Worm (Caenorhabditis elegans): Measurements from ENCODE around the gene nhr-166.

Gene nhr-166

DNA sequence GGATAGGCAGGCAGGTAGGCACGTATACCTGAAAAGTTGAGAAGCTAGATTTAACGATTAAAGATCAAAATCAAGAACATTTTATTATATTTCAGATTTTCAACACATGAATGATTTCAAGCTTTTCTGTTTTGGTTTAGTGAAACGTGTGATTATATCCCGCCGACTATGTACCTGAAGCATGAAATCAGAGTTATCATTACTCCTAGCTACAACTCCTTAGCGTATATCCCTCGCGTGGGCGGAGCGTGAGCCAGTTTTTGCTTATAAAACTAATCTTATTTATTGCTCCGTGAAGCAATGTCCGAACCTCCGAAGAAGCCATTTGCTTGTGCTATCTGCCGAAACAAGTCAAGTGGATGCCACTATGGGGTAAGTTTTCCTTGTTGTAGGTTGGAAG lies at the start of gene nhr-166:
TSS of gene nhr-166 (plus strand) at position 301 of the 400 bp plus-strand sequence.
- TF ChIP-seq him-1 (tag; optimal IDR thresholded peaks at IDR 0.05) (no peak), dao-5 (tag; optimal IDR thresholded peaks at IDR 0.05) (no peak), W03F9.2 (tag; optimal IDR thresholded peaks at IDR 0.05) (no peak)

DNA sequence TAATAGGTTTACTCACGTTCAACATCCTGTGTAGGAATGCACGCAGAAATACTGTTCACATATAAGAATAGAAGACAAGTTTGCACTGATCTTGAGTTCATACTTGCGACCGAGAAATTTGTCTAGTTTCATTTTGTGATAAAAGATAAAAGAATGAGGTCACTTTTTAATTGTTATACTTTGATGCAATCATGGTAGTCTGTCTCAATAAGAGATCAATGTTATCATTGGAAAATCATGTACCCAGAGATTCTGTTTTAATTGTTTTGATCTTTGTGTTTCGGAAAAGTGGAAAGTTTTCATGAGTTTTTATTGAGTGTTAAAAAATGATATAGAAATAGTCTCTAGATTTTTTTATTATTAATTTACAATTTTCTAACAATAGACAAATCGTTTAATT lies 47.7 kb upstream of the nhr-166 start, which contains the start of gene F54D10.9:
TSS of gene F54D10.9 (minus strand) at position 101 of the 400 bp plus-strand sequence.
- TF ChIP-seq W03F9.2 (tag; optimal IDR thresholded peaks at IDR 0.05): no peak
- no peak for TF ChIP-seq dao-5 (tag; optimal IDR thresholded peaks at IDR 0.05)
- TF ChIP-seq him-1 (tag; optimal IDR thresholded peaks at IDR 0.05): no peak

DNA sequence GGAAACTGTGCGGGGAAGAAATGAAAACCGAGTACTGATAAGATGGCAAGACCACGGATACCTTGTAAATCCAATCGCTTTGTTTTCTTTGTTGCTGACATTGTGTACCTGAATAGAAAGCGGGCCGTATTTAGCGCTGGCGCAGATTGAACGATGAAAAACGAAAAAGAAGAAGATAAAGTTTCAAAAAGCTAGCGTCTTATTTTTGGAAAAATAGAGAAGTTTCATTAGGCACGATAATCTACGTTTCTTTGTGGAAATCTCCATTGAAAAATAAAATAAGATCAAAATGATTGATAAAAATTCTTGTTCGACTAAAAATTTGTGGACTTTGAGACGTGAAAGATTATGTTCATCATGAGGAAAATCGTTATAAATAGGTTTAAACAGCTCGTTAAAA lies 44.1 kb upstream of the nhr-166 start, which contains the start of gene oac-4:
TSS of gene oac-4 (minus strand) at position 101 of the 400 bp plus-strand sequence.
- no peak for TF ChIP-seq dao-5 (tag; optimal IDR thresholded peaks at IDR 0.05)
- TF ChIP-seq W03F9.2 (tag; optimal IDR thresholded peaks at IDR 0.05): no peak
- TF ChIP-seq him-1 (tag; optimal IDR thresholded peaks at IDR 0.05): no peak

DNA sequence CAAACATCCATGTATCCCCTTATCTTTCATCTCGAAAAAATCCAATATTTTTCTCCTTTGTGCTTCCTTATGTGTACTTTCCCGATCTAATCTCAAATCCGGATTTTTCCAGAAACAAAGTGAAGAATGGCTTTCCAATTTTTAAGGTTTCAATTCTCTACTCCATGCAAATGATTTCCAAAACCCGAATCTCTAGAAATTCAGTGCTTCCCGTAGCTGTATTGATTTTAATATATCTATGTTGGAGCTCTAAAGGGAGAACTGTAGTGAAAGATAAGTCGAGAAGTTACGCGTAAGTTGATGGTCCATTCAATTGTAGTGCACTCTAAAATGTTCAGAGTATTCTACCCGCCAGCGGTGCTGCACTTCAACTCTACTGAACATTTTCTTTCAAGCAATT lies 40.5 kb upstream of the nhr-166 start, which contains the start of gene C17A2.4:
TSS of gene C17A2.4 (plus strand) at position 301 of the 400 bp plus-strand sequence.
- TF ChIP-seq dao-5 (tag; optimal IDR thresholded peaks at IDR 0.05) (no peak), W03F9.2 (tag; optimal IDR thresholded peaks at IDR 0.05) (no peak), him-1 (tag; optimal IDR thresholded peaks at IDR 0.05) (no peak)

DNA sequence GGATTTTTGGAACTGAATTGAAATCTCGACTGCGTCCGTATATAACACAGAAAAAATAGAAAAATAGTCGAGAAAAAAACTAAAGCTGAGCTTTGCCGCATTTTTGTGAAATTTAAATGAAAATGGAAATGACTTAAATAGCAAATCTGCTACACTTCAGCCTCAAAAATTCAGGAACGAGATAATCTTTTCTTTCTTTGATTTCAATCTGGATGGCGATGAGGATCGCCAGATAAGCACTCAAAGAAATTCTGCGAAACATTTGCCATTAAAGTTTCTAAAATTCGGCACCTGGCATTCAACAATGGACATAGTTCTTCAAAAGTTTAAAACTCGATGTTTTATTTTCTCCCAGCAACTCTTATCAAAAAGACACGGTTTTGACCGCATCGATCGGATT lies 36.7 kb upstream of the nhr-166 start, which contains the start of the genes C17A2.7 and C17A2.3:
TSS of gene C17A2.7 (minus strand) at position 101 of the 400 bp plus-strand sequence.
TSS of gene C17A2.3 (plus strand) at position 305 of the 400 bp plus-strand sequence.
- no peak for TF ChIP-seq W03F9.2 (tag; optimal IDR thresholded peaks at IDR 0.05)
- TF ChIP-seq him-1 (tag; optimal IDR thresholded peaks at IDR 0.05): no peak
- no peak for TF ChIP-seq dao-5 (tag; optimal IDR thresholded peaks at IDR 0.05)

DNA sequence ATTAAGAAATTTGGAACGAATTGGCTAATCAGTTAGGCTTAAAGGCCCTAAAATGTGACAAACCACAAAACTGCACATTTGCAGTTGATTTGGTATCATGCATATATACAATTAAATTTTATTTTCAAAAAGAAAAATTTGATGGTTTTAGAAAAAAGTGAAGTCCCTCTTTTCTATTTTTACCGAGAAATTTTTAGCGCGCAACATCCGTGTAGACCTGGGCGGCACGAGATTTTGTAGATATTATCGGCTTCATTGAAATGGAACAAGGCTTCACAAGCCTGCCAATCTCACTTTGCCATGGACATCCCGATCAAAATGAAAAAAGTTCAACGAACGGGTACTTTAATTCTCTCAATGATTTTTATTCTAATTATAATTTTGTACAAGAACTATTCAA lies 34.0 kb upstream of the nhr-166 start, which contains the start of gene C17A2.2:
TSS of gene C17A2.2 (plus strand) at position 301 of the 400 bp plus-strand sequence.
- TF ChIP-seq W03F9.2 (tag; optimal IDR thresholded peaks at IDR 0.05): no peak
- no peak for TF ChIP-seq him-1 (tag; optimal IDR thresholded peaks at IDR 0.05)
- no peak for TF ChIP-seq dao-5 (tag; optimal IDR thresholded peaks at IDR 0.05)

DNA sequence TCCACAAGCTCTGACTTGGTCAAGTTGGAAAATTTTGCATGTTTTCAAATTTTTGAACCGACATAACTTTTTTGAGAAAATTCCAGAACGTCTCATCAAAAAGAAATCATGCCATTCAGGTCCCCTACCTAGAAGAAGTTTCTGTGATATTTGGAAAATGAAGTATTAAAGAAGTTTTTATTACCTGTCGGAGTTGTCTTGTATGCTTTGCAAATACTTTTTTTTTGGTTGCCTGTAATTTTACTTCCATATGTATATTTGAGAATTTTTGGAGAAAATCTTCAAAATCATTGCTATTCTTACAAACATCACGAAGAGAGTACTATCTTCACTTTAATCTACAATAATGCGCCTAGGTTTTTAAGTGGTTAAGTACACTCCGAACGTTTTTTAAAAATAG lies 29.4 kb upstream of the nhr-166 start, which contains the start of gene nhr-72:
TSS of gene nhr-72 (minus strand) at position 101 of the 400 bp plus-strand sequence.
- no peak for TF ChIP-seq him-1 (tag; optimal IDR thresholded peaks at IDR 0.05)

DNA sequence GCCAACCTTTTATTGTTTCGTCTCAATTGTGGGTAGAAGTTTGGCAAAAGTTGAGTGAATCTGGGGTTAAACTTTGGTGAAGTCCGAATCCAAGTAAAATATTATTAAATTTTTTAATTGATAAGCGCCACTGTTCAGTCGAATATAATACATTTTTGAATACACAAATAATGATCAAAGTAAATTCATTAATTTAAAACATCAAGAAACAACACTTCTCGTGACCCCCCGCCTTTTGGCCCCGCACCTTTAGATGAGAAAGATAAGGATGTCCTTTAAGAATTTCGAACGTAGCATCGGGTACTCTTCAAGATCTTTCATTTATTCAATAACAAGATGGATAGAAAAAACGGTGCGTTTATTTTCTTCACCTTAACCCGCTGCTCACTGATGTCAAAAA lies 27.4 kb upstream of the nhr-166 start, which contains the start of gene nhr-257:
TSS of gene nhr-257 (plus strand) at position 301 of the 400 bp plus-strand sequence.
- no peak for TF ChIP-seq him-1 (tag; optimal IDR thresholded peaks at IDR 0.05)
- no peak for TF ChIP-seq dao-5 (tag; optimal IDR thresholded peaks at IDR 0.05)
- TF ChIP-seq W03F9.2 (tag; optimal IDR thresholded peaks at IDR 0.05): no peak

DNA sequence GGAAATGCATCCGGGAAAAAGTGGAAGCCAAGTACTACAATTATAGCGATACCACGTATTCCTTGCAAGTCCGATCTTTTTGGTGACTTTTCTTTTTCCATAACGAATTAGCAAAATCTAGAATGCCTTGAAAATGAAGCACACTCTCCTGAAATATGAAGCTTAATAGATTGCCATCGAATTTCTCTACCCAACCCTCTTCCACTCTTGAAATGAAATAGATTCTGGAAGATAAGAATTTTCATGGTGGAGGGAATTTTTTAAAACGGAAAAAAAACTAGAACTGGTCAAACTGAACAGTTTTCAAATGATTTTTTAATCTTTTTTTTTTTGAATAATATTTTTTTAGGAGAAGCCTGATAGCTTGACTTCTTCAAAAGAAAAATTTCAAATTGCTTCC lies 19.2 kb upstream of the nhr-166 start, which contains the start of gene oac-11:
TSS of gene oac-11 (minus strand) at position 101 of the 400 bp plus-strand sequence.
- TF ChIP-seq dao-5 (tag; optimal IDR thresholded peaks at IDR 0.05): no peak
- TF ChIP-seq W03F9.2 (tag; optimal IDR thresholded peaks at IDR 0.05): no peak
- no peak for TF ChIP-seq him-1 (tag; optimal IDR thresholded peaks at IDR 0.05)

DNA sequence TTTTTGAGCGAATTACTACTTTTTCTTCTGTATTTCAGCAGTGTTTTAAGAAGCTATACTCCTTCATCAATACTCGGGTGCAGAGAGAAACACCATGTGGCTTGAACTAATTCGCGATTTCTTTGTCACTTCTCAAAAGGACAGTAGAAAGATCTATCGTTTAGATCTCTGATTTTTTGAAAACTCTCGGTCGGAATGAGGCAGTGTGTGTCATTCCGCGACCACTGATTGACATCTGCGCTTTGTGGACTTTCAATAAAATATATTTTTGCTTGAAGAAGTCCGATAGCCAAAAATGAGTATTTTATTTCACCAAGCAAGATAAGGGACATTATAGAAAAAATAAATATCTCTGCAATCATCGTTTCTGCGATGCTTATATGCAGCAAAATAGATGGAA lies 18.0 kb upstream of the nhr-166 start:
- TF ChIP-seq dao-5 (tag; optimal IDR thresholded peaks at IDR 0.05) (no peak), W03F9.2 (tag; optimal IDR thresholded peaks at IDR 0.05) (no peak), him-1 (tag; optimal IDR thresholded peaks at IDR 0.05) (no peak)

DNA sequence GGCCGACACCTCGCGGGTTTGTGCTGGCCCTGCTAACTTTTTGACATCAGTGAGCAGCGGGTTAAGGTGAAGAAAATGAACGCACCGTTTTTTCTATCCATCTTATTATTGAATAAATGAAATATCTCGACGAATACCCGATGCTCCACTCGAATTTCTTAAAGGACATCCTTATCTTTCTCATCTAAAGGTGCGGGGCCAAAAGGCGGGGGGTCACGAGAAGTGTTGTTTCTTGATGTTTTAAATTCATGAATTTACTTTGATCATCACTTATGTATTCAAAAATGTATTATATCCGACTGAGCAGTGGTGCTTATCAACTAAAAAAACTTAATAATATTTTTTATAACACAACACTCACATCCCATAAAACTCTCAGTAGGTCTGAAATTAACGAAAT lies 15.4 kb upstream of the nhr-166 start, which contains the start of gene nhr-261:
TSS of gene nhr-261 (minus strand) at position 101 of the 400 bp plus-strand sequence.
- TF ChIP-seq W03F9.2 (tag; optimal IDR thresholded peaks at IDR 0.05) (no peak), dao-5 (tag; optimal IDR thresholded peaks at IDR 0.05) (no peak), him-1 (tag; optimal IDR thresholded peaks at IDR 0.05) (no peak)

DNA sequence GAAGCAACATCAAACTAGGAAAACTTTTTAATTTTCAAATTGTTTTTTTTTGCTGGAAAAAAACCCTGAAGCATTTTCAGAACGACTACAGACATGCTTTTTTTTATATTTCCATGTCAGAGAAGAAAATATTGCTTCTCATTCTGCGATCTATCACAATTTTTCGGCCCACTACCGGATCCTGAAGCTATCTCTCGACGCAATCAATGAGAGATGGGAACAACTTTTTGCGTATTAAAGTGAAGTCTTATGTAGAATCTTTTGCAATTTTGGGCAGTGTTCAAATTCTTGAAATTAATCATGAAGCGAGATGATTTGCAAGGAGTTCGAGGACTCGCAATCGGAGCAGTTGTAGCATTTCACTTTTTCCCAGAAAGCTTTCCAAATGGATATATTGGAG lies 10.4 kb upstream of the nhr-166 start, which contains the start of gene oac-10:
TSS of gene oac-10 (plus strand) at position 301 of the 400 bp plus-strand sequence.
- TF ChIP-seq dao-5 (tag; optimal IDR thresholded peaks at IDR 0.05) (no peak), him-1 (tag; optimal IDR thresholded peaks at IDR 0.05) (no peak), W03F9.2 (tag; optimal IDR thresholded peaks at IDR 0.05) (no peak)

DNA sequence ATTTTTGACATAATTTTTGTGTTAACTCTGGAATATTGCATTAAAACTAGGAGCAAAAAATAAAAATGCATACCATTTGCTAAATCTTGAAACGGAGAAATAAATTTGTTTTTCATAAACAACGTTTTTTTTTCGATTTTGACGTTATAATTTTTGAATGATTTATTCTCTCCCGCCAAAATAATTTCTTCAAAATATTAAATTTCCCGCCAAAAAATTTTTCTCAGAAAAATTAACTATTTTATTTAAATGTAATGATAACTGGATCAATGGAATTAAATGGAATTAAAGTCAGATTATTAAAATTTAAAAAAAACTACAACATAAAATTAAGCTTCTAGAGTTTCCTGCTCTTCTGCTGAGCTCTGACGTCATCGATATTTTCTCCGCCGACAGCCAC lies 2.9 kb upstream of the nhr-166 start, which contains the start of gene nep-3:
TSS of gene nep-3 (minus strand) at position 101 of the 400 bp plus-strand sequence.
- TF ChIP-seq him-1 (tag; optimal IDR thresholded peaks at IDR 0.05) (no peak), dao-5 (tag; optimal IDR thresholded peaks at IDR 0.05) (no peak)

DNA sequence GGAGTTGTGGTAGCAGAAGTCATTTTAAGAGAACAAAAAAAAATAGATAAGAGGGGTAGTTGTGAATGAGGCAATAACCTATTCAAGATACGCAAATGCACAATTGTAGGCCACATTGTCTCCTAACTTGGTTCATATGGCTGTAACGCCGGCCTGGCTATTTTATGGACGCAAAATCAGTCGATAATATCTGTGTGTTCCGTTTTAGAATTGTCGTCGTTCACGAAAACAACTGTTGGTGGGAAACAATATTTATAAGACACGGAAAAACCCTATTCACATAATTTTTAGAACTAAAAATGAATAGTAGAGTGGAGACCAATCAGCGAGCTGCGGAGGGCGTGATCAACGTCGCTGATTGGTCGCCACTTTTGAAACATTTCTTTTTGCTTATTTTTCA lies 2.2 kb upstream of the nhr-166 start, which contains the start of gene sdz-7:
TSS of gene sdz-7 (minus strand) at position 101 of the 400 bp plus-strand sequence.
- TF ChIP-seq W03F9.2 (tag; optimal IDR thresholded peaks at IDR 0.05) (no peak), dao-5 (tag; optimal IDR thresholded peaks at IDR 0.05) (no peak), him-1 (tag; optimal IDR thresholded peaks at IDR 0.05) (no peak)
